Worm (Caenorhabditis elegans) whole organism, L2 larva: ENCODE measurements around the gene F44D12.10.

Experiments used
- ceh-16 ChIP-seq: fragments of 150-350 bp; optimal IDR thresholded peaks from 2 replicates; lab custom pipeline; 2014; ENCODE audit warnings: missing biosample characterization, missing genetic modification characterization
- elt-1 ChIP-seq: fragments of 150-350 bp; optimal IDR thresholded peaks from 2 replicates; lab custom pipeline; 2014; ENCODE audit warnings: missing biosample characterization, missing genetic modification characterization
- nhr-12 ChIP-seq: fragments of 150-350 bp; optimal IDR thresholded peaks from 2 replicates; lab custom pipeline; 2014; ENCODE audit warnings: missing biosample characterization, missing genetic modification characterization
- nhr-237 ChIP-seq: fragments of 150-350 bp; optimal IDR thresholded peaks from 2 replicates; lab custom pipeline; 2014; ENCODE audit warnings: missing biosample characterization, missing genetic modification characterization
- ztf-4 ChIP-seq: fragments of 150-350 bp; optimal IDR thresholded peaks from 2 replicates; lab custom pipeline; 2014; ENCODE audit warnings: missing biosample characterization, missing genetic modification characterization

DNA sequence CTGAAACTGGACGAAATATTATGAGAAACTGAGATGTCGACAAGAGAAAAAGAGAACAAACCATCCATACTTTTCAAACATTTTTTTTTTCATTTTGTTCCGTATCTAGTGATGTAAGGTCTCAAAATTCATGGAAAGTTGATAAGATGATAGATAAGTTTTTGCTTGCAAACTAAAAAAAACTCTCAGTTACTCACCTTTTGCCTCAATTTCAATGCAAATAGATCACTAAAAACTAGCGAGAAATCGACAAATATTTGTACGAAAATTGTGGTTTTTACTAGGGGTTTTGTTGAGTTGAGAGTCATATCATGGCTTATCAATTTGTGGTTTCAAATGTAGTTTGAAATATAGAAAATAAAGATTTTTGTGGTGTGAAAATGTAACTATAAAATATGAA, 23.9 kb upstream of the F44D12.10 start:
- no peak for TF ChIP-seq ceh-16 (tag; lab: Kevin White, UChicago)
- TF ChIP-seq nhr-12 (tag; lab: Kevin White, UChicago), result no peak
- TF ChIP-seq elt-1 (tag; lab: Kevin White, UChicago), result no peak
- no peak for TF ChIP-seq ztf-4
- no peak for TF ChIP-seq nhr-237 (tag; lab: Kevin White, UChicago)
